Fruit fly (Drosophila melanogaster) whole organism, embryonic: ENCODE results near the gene CG43922.

ENCODE experiments used
- Asciz ChIP-seq: fragments of 200-800 bp; sonication (Bioruptor generic); optimal IDR thresholded peaks from 2 replicates; lab custom pipeline; 2017; ENCODE audit warnings: missing biosample characterization, mild to moderate bottlenecking, missing genetic modification characterization, missing genetic modification reagents
- C15 ChIP-seq: fragments of 200-800 bp; sonication (Bioruptor generic); IDR thresholded peaks from 3 replicates; pipeline ENCODE4 v1.3.6; 2022; ENCODE audit warnings: missing biosample characterization, missing genetic modification characterization
- CG10654 ChIP-seq: fragments of 200-800 bp; sonication (Bioruptor generic); optimal IDR thresholded peaks from 2 replicates; lab custom pipeline; 2016; ENCODE audit warnings: missing biosample characterization, missing genetic modification characterization
- CG1233 ChIP-seq: fragments of 200-800 bp; sonication (Bioruptor generic); optimal IDR thresholded peaks from 4 replicates; lab custom pipeline; 2018; ENCODE audit warnings: missing biosample characterization, mild to moderate bottlenecking, missing genetic modification characterization
- CG13296 ChIP-seq: fragments of 200-800 bp; sonication (Bioruptor generic); optimal IDR thresholded peaks from 3 replicates; lab custom pipeline; 2018; ENCODE audit warnings: missing biosample characterization, mild to moderate bottlenecking, missing genetic modification characterization
- CG15073 ChIP-seq: fragments of 200-800 bp; sonication (Bioruptor generic); optimal IDR thresholded peaks from 2 replicates; lab custom pipeline; 2016; ENCODE audit warnings: missing biosample characterization, missing genetic modification characterization
- CG17829 ChIP-seq: fragments of 200-800 bp; optimal IDR thresholded peaks from 2 replicates; lab custom pipeline; 2019; ENCODE audit warnings: missing biosample characterization, mild to moderate bottlenecking, missing genetic modification characterization, moderate library complexity
- CG2116 ChIP-seq: fragments of 200-800 bp; sonication (Bioruptor generic); optimal IDR thresholded peaks from 3 replicates; lab custom pipeline; 2018; ENCODE audit warnings: missing biosample characterization, mild to moderate bottlenecking, missing genetic modification characterization
- CG2202 ChIP-seq: fragments of 200-800 bp; sonication (Bioruptor generic); optimal IDR thresholded peaks from 2 replicates; lab custom pipeline; 2018; ENCODE audit warnings: missing biosample characterization, mild to moderate bottlenecking, missing genetic modification characterization
- CG31388 ChIP-seq: fragments of 200-800 bp; sonication (Bioruptor generic); optimal IDR thresholded peaks from 2 replicates; lab custom pipeline; 2016; ENCODE audit warnings: missing biosample characterization, missing genetic modification characterization
- CG3163 ChIP-seq: fragments of 200-800 bp; sonication (Bioruptor generic); optimal IDR thresholded peaks from 3 replicates; lab custom pipeline; 2016; ENCODE audit warnings: missing biosample characterization, missing genetic modification characterization
- CG3995 ChIP-seq: fragments of 200-800 bp; sonication (Bioruptor generic); optimal IDR thresholded peaks from 3 replicates; lab custom pipeline; 2016; ENCODE audit warnings: missing biosample characterization, missing genetic modification characterization
- CG4282 ChIP-seq: fragments of 200-800 bp; sonication (Bioruptor generic); optimal IDR thresholded peaks from 2 replicates; lab custom pipeline; 2016; ENCODE audit warnings: missing biosample characterization, missing genetic modification characterization
- CG4424 ChIP-seq: fragments of 200-800 bp; sonication (Bioruptor generic); optimal IDR thresholded peaks from 3 replicates; lab custom pipeline; 2016; ENCODE audit warnings: missing biosample characterization, missing genetic modification characterization
- CG5245 ChIP-seq: fragments of 200-800 bp; sonication (Bioruptor generic); optimal IDR thresholded peaks from 3 replicates; lab custom pipeline; 2016; ENCODE audit warnings: missing biosample characterization, missing genetic modification characterization
- CG6813 ChIP-seq: fragments of 200-800 bp; sonication (Bioruptor generic); optimal IDR thresholded peaks from 2 replicates; lab custom pipeline; 2017; ENCODE audit warnings: missing biosample characterization, missing genetic modification characterization, mild to moderate bottlenecking, moderate library complexity, missing genetic modification reagents
- CG6854 ChIP-seq: fragments of 200-800 bp; sonication (Bioruptor generic); optimal IDR thresholded peaks from 3 replicates; lab custom pipeline; 2017; ENCODE audit warnings: missing biosample characterization, mild to moderate bottlenecking, missing genetic modification characterization
- CG7357 ChIP-seq: fragments of 200-800 bp; sonication (Bioruptor generic); IDR thresholded peaks from 3 replicates; pipeline ENCODE4 v1.3.6; 2022; ENCODE audit warnings: missing biosample characterization, missing genetic modification characterization
- CG7556 ChIP-seq: fragments of 200-800 bp; sonication (Bioruptor generic); optimal IDR thresholded peaks from 2 replicates; lab custom pipeline; 2017; ENCODE audit warnings: missing biosample characterization, mild to moderate bottlenecking, missing genetic modification characterization
- CG9437 ChIP-seq: fragments of 200-800 bp; sonication (Bioruptor generic); optimal IDR thresholded peaks from 2 replicates; lab custom pipeline; 2018; ENCODE audit warnings: missing biosample characterization, mild to moderate bottlenecking, missing genetic modification characterization
- CG9727 ChIP-seq: fragments of 200-800 bp; sonication (Bioruptor generic); optimal IDR thresholded peaks from 3 replicates; lab custom pipeline; 2017; ENCODE audit warnings: missing biosample characterization, mild to moderate bottlenecking, missing genetic modification characterization
- CkIIα-i1 ChIP-seq: fragments of 200-800 bp; sonication (Bioruptor generic); IDR thresholded peaks from 2 replicates; pipeline ENCODE4 v1.3.6; 2022; ENCODE audit warnings: missing biosample characterization, missing genetic modification characterization
- D ChIP-seq, 2 experiments: fragments of 200-800 bp in 1 of 2; fragments of >200 bp in 1 of 2; sonication (Bioruptor generic) in 1 of 2; optimal IDR thresholded peaks; 2 replicates in 1 of 2; 3 replicates in 1 of 2; lab custom pipeline; 2017; ENCODE audit warnings: mild to moderate bottlenecking in 1 of 2, missing biosample characterization in 1 of 2, missing genetic modification characterization in 1 of 2, missing genetic modification reagents in 1 of 2
- Dek ChIP-seq: fragments of 200-800 bp; sonication (Bioruptor generic); optimal IDR thresholded peaks from 3 replicates; lab custom pipeline; 2019; ENCODE audit warnings: missing biosample characterization, mild to moderate bottlenecking, missing genetic modification characterization, moderate library complexity
- Dip2 ChIP-seq: fragments of 200-800 bp; sonication (Bioruptor generic); IDR thresholded peaks from 2 replicates; pipeline ENCODE4 v1.3.6; 2022; ENCODE audit warnings: missing biosample characterization, missing genetic modification characterization
- HLHmδ ChIP-seq: fragments of 200-800 bp; sonication (Bioruptor generic); optimal IDR thresholded peaks from 2 replicates; lab custom pipeline; 2018; ENCODE audit warnings: missing biosample characterization, mild to moderate bottlenecking, missing genetic modification characterization, moderate library complexity
- HmgZ ChIP-seq: fragments of 200-800 bp; sonication (Bioruptor generic); optimal IDR thresholded peaks from 2 replicates; lab custom pipeline; 2018; ENCODE audit warnings: missing biosample characterization, mild to moderate bottlenecking, missing genetic modification characterization
- Hr78 ChIP-seq, 2 experiments: fragments of 200-800 bp in 1 of 2; fragments of >200 bp in 1 of 2; sonication (Bioruptor generic) in 1 of 2; optimal IDR thresholded peaks; 2 replicates each; lab custom pipeline; 2017 to 2019; ENCODE audit warnings: missing biosample characterization in 2 of 2, missing genetic modification characterization in 2 of 2, mild to moderate bottlenecking in 1 of 2, moderate library complexity in 1 of 2
- NFAT ChIP-seq: fragments of 200-800 bp; sonication (Bioruptor generic); IDR thresholded peaks from 2 replicates; pipeline ENCODE4 v1.3.6; 2022; ENCODE audit warnings: missing biosample characterization, missing genetic modification characterization
- Oaz ChIP-seq: fragments of 200-800 bp; sonication (Bioruptor generic); IDR thresholded peaks from 2 replicates; pipeline ENCODE4 v1.3.6; 2022; ENCODE audit warnings: missing biosample characterization, missing genetic modification characterization
- cas ChIP-seq: fragments of 200-800 bp; sonication (Bioruptor generic); IDR thresholded peaks from 2 replicates; pipeline ENCODE4 v1.3.6; 2022; ENCODE audit warnings: missing biosample characterization, missing genetic modification characterization
- cato ChIP-seq: fragments of 200-800 bp; sonication (Bioruptor generic); optimal IDR thresholded peaks from 2 replicates; lab custom pipeline; 2016; ENCODE audit warnings: missing biosample characterization, missing genetic modification characterization, borderline replicate concordance
- chinmo ChIP-seq: fragments of 200-800 bp; sonication (Bioruptor generic); IDR thresholded peaks from 4 replicates; pipeline ENCODE4 v1.3.6; 2022; ENCODE audit warnings: missing biosample characterization, missing genetic modification characterization; ENCODE audit not compliant: partially characterized antibody
- chn ChIP-seq: fragments of 200-800 bp; sonication (Bioruptor generic); optimal IDR thresholded peaks from 2 replicates; lab custom pipeline; 2016; ENCODE audit warnings: missing biosample characterization, missing genetic modification characterization
- ems ChIP-seq: fragments of 200-800 bp; sonication (Bioruptor generic); optimal IDR thresholded peaks from 3 replicates; lab custom pipeline; 2016; ENCODE audit warnings: missing biosample characterization, missing genetic modification characterization
- ewg ChIP-seq: fragments of 200-800 bp; sonication (Bioruptor generic); optimal IDR thresholded peaks from 3 replicates; lab custom pipeline; 2017; ENCODE audit warnings: mild to moderate bottlenecking, missing biosample characterization, missing genetic modification reagents, missing genetic modification characterization
- fd102C ChIP-seq: fragments of 200-800 bp; sonication (Bioruptor generic); optimal IDR thresholded peaks from 2 replicates; lab custom pipeline; 2018; ENCODE audit warnings: missing biosample characterization, mild to moderate bottlenecking, missing genetic modification characterization, moderate library complexity
- fu2 ChIP-seq: fragments of 200-800 bp; sonication (Bioruptor generic); optimal IDR thresholded peaks from 2 replicates; lab custom pipeline; 2016; ENCODE audit warnings: missing biosample characterization, missing genetic modification characterization
- knrl ChIP-seq: fragments of 200-800 bp; sonication (Bioruptor generic); IDR thresholded peaks from 3 replicates; pipeline ENCODE4 v1.3.6; 2022; ENCODE audit warnings: missing biosample characterization, missing genetic modification characterization; ENCODE audit not compliant: partially characterized antibody
- oc ChIP-seq: fragments of 200-800 bp; sonication (Bioruptor generic); optimal IDR thresholded peaks from 2 replicates; lab custom pipeline; 2018; ENCODE audit warnings: missing biosample characterization, mild to moderate bottlenecking, missing genetic modification characterization, moderate library complexity
- onecut ChIP-seq: fragments of 200-800 bp; sonication (Bioruptor generic); IDR thresholded peaks from 2 replicates; pipeline ENCODE4 v1.3.6; 2022; ENCODE audit warnings: missing biosample characterization, missing genetic modification characterization
- pb ChIP-seq: fragments of 200-800 bp; sonication (Bioruptor generic); optimal IDR thresholded peaks from 3 replicates; lab custom pipeline; 2016; ENCODE audit warnings: missing biosample characterization, missing genetic modification characterization
- psq ChIP-seq: fragments of 200-800 bp; sonication (Bioruptor generic); optimal IDR thresholded peaks from 2 replicates; lab custom pipeline; 2017; ENCODE audit warnings: missing biosample characterization, missing genetic modification characterization
- rib ChIP-seq: fragments of 200-800 bp; sonication (Bioruptor generic); IDR thresholded peaks from 2 replicates; pipeline ENCODE4 v1.3.6; 2022; ENCODE audit warnings: missing biosample characterization, missing genetic modification characterization
- ssp ChIP-seq: fragments of 200-800 bp; sonication (Bioruptor generic); IDR thresholded peaks from 2 replicates; pipeline ENCODE4 v1.3.6; 2022; ENCODE audit warnings: missing biosample characterization, missing genetic modification characterization
- sug ChIP-seq: fragments of 200-800 bp; optimal IDR thresholded peaks from 2 replicates; lab custom pipeline; 2019; ENCODE audit warnings: missing biosample characterization, mild to moderate bottlenecking, missing genetic modification characterization, moderate library complexity
- tap ChIP-seq: fragments of 200-800 bp; optimal IDR thresholded peaks from 3 replicates; lab custom pipeline; 2019; ENCODE audit warnings: missing biosample characterization, mild to moderate bottlenecking, missing genetic modification characterization, moderate library complexity
- z ChIP-seq: fragments of 200-800 bp; sonication (Bioruptor generic); IDR thresholded peaks from 3 replicates; pipeline ENCODE4 v1.3.6; 2022; ENCODE audit warnings: missing biosample characterization, missing genetic modification characterization

The CG43922 gene

dm6 chr2L:6339010-6339897, 30.7 kb upstream of the CG43922 start (continued):
- TF ChIP-seq CG5245 (peak; percentile 14), ewg (GFP tag; lab: Kevin White, UChicago) (no peak), CG4282 (GFP tag; lab: Kevin White, UChicago) (no peak), CG4424 (GFP tag; lab: Kevin White, UChicago) (peak; percentile 44), CG3163 (GFP tag; lab: Kevin White, UChicago) (no peak), CG2116 (GFP tag; lab: Kevin White, UChicago) (no peak), pb (GFP tag; lab: Kevin White, UChicago) (no peak), fd102C (GFP tag; lab: Kevin White, UChicago) (no peak), HmgZ (tag; lab: Kevin White, UChicago) (no peak), CG13296 (GFP tag; lab: Kevin White, UChicago) (peak; percentile 22), Dek (tag; lab: Kevin White, UChicago) (peak; percentile 55), CG10654 (GFP tag; lab: Kevin White, UChicago) (no peak), CG15073 (GFP tag; lab: Kevin White, UChicago) (no peak), CG17829 (tag; lab: Kevin White, UChicago) (peak; percentile 7), Hr78 (GFP tag; optimal IDR thresholded peaks at IDR 0.05; lab: Kevin White, UChicago) (peak in 1 of 2 experiments; percentile 100), CG2202 (peak; percentile 30), chn (GFP tag; lab: Kevin White, UChicago) (no peak), CG1233 (GFP tag; lab: Kevin White, UChicago) (no peak), sug (tag; lab: Kevin White, UChicago) (no peak), psq (GFP tag; lab: Kevin White, UChicago) (no peak), CkIIα-i1 (no peak), fu2 (GFP tag; lab: Kevin White, UChicago) (peak; percentile 23), tap (tag; lab: Kevin White, UChicago) (peak; percentile 20), D (optimal IDR thresholded peaks at IDR 0.05; lab: Kevin White, UChicago) (peak; percentile 36), D (GFP tag; optimal IDR thresholded peaks at IDR 0.05; lab: Kevin White, UChicago) (no peak), CG6854 (GFP tag; lab: Kevin White, UChicago) (no peak), Dip2 (GFP tag; lab: Robert Waterston, UW) (no peak), CG9727 (GFP tag; lab: Kevin White, UChicago) (peak; percentile 38), CG7556 (GFP tag; lab: Kevin White, UChicago) (peak; percentile 22), z (no peak), cas (GFP tag; lab: Robert Waterston, UW) (peak; percentile 26; the same call in 1 of the 2 replicates), Oaz (GFP tag; lab: Robert Waterston, UW) (no peak), onecut (GFP tag; lab: Robert Waterston, UW) (peak; percentile 27; the same call in 1 of the 2 replicates), NFAT (GFP tag; lab: Robert Waterston, UW) (no peak), cato (GFP tag; lab: Kevin White, UChicago) (no peak), Asciz (GFP tag; lab: Kevin White, UChicago) (peak; percentile 28), oc (tag; lab: Kevin White, UChicago) (peak; percentile 60), CG3995 (GFP tag; lab: Kevin White, UChicago) (peak; percentile 15), rib (GFP tag; lab: Robert Waterston, UW) (no peak), chinmo (GFP tag; lab: Robert Waterston, UW) (peak; percentile 93), CG7357 (peak; percentile 39; the same call in 1 of the 3 replicates), CG9437 (peak; percentile 45), ssp (GFP tag; lab: Robert Waterston, UW) (no peak), knrl (GFP tag; lab: Robert Waterston, UW) (no peak), HLHmδ (GFP tag; lab: Kevin White, UChicago) (peak; percentile 69), ems (GFP tag; lab: Kevin White, UChicago) (peak; percentile 27), CG31388 (GFP tag; lab: Kevin White, UChicago) (no peak), C15 (no peak), CG6813 (GFP tag; lab: Kevin White, UChicago) (peak; percentile 15)
